Worm (Caenorhabditis elegans): Measurements from ENCODE around the gene K02E10.4.

Gene K02E10.4

ce11 chrX:2515224-2515623 is 32.2 kb downstream of the K02E10.4 start, which contains the start of gene syg-1:
syg-1 (minus strand) TSS chrX:2515324.
- TF ChIP-seq nhr-77 (tag; optimal IDR thresholded peaks at IDR 0.05) (no peak), elt-3 (tag; optimal IDR thresholded peaks at IDR 0.05) (no peak), C16A3.4 (tag; optimal IDR thresholded peaks at IDR 0.05) (no peak)

ce11 chrX:2516949-2517696 is 34.1 kb downstream of the K02E10.4 start:
- peak; percentile 2 for TF ChIP-seq ceh-8 (GFP tag; optimal IDR thresholded peaks at IDR 0.05)
- no peak for TF ChIP-seq ces-1 (GFP tag; optimal IDR thresholded peaks at IDR 0.05)
- TF ChIP-seq pax-3 (tag; optimal IDR thresholded peaks at IDR 0.05) = no peak
- no peak for TF ChIP-seq ceh-88 (GFP tag; IDR thresholded peaks at IDR 0.05)
- no peak for TF ChIP-seq nhr-84 (tag; optimal IDR thresholded peaks at IDR 0.05)

ce11 chrX:2520461-2520860 is 37.4 kb downstream of the K02E10.4 start:
- TF ChIP-seq egl-27 (tag; optimal IDR thresholded peaks at IDR 0.05) = no peak
- no peak for TF ChIP-seq ceh-88 (GFP tag; IDR thresholded peaks at IDR 0.05)
- TF ChIP-seq rnt-1 (tag; optimal IDR thresholded peaks at IDR 0.05) = peak; percentile 23
- TF ChIP-seq nhr-20 (tag; optimal IDR thresholded peaks at IDR 0.05) = no peak
- TF ChIP-seq C16A3.4 (tag; optimal IDR thresholded peaks at IDR 0.05) = no peak
- no peak for TF ChIP-seq ceh-8 (GFP tag; optimal IDR thresholded peaks at IDR 0.05)
- no peak for TF ChIP-seq egl-13 (tag; optimal IDR thresholded peaks at IDR 0.05)
- no peak for TF ChIP-seq hpl-2 (GFP tag; optimal IDR thresholded peaks at IDR 0.05)

- no peak for TF ChIP-seq ceh-90 (tag; optimal IDR thresholded peaks at IDR 0.05)
- TF ChIP-seq lin-39 (tag; optimal IDR thresholded peaks at IDR 0.05) = no peak
- no peak for TF ChIP-seq lir-3 (tag; optimal IDR thresholded peaks at IDR 0.05; ENCODE audit: poor library complexity)
- peak; percentile 19 for TF ChIP-seq lin-14 (GFP tag; optimal IDR thresholded peaks at IDR 0.05)
- no peak for TF ChIP-seq pag-3 (tag; optimal IDR thresholded peaks at IDR 0.05; ENCODE audit: borderline replicate concordance, insufficient read depth)
- TF ChIP-seq irx-1 (tag; optimal IDR thresholded peaks at IDR 0.05) = no peak
- peak; percentile 52 for TF ChIP-seq fkh-10 (GFP tag; optimal IDR thresholded peaks at IDR 0.05)
Measured at ce11 chrX:2522658-2523057, 39.6 kb downstream of the K02E10.4 start.

DNA sequence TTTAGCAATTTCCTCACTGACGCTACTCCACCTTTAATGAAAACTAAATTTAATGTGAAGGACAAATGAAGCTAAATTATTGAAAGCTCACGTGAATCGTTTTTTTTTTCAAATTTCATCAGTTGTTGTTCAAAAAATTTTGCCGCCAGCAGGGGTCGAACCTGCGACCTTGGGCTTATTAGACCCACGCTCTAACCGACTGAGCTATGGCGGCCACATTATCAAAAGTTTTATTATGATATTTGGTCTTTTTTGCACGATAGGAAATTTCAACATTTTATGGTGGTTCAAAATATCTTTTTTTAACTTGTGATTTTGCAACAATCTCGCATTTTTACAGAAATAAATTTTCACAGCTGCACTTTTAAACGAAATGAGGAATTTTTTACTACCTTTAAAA is 43.0 kb downstream of the K02E10.4 start:
- TF ChIP-seq xbp-1 (tag; optimal IDR thresholded peaks at IDR 0.05) (no peak), nhr-11 (tag; optimal IDR thresholded peaks at IDR 0.05) (no peak), nhr-90 (tag; optimal IDR thresholded peaks at IDR 0.05; ENCODE audit: poor library complexity) (no peak), lin-39 (tag; optimal IDR thresholded peaks at IDR 0.05) (no peak), hlh-17 (GFP tag; optimal IDR thresholded peaks at IDR 0.05; ENCODE audit: borderline replicate concordance) (no peak), nhr-85 (tag) (no peak), lin-13 (GFP tag; optimal IDR thresholded peaks at IDR 0.05) (no peak), tlp-1 (tag; optimal IDR thresholded peaks at IDR 0.05) (no peak), irx-1 (tag; optimal IDR thresholded peaks at IDR 0.05) (no peak), mef-2 (tag; optimal IDR thresholded peaks at IDR 0.05) (no peak)

DNA sequence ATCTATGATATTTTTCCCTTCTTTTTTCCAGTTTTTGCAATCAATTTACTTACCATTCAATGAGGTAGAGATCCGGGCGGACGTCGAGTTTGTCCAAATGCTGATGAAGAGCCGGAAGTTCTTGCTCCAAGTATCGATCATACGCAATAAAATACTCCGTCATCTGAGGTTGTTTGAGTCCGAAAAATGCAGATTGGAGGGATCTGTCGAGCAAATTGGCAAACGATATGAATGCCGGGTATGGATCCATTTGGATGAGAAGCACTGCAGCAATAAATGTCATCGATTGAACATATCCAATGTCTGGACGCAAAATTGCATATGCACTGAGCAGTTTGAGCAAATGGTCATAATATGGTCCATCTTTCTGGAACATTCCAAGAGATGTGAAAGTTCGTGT is 44.1 kb downstream of the K02E10.4 start:
- TF ChIP-seq nhr-237 (tag; optimal IDR thresholded peaks at IDR 0.05) (no peak), alr-1 (tag; optimal IDR thresholded peaks at IDR 0.05; ENCODE audit: borderline replicate concordance) (peak; percentile 96), irx-1 (tag; optimal IDR thresholded peaks at IDR 0.05) (no peak)

Measured in whole organism, L1 larva.